Worm (Caenorhabditis elegans) whole organism, young adult: ENCODE data around the gene ZC190.10.

ENCODE experiments used
- B0035.1 ChIP-seq: sonication (generic microtip); optimal IDR thresholded peaks from 2 replicates; lab custom pipeline; 2016; ENCODE audit warnings: missing genetic modification characterization, mild to moderate bottlenecking, missing compliant biosample characterization, missing genotype, missing genetic modification reagents
- C17E4.6 ChIP-seq: fragments of 200-800 bp; sonication (Bioruptor generic); IDR thresholded peaks from 2 replicates; pipeline ENCODE4 v1.3.6; 2022; ENCODE audit warnings: missing genetic modification reagents, missing genetic modification characterization, missing compliant biosample characterization
- F57A8.1 ChIP-seq: fragments of 200-800 bp; sonication (Bioruptor generic); optimal IDR thresholded peaks from 2 replicates; lab custom pipeline; 2018; ENCODE audit warnings: mild to moderate bottlenecking, missing genetic modification characterization, moderate library complexity, missing compliant biosample characterization
- T07F8.4 ChIP-seq: sonication (generic microtip); optimal IDR thresholded peaks from 2 replicates; lab custom pipeline; 2016; ENCODE audit warnings: mild to moderate bottlenecking, missing genetic modification characterization, moderate library complexity, missing compliant biosample characterization
- chd-7 ChIP-seq: sonication (generic microtip); optimal IDR thresholded peaks from 2 replicates; lab custom pipeline; 2016; ENCODE audit warnings: mild to moderate bottlenecking, missing genetic modification characterization, moderate library complexity, missing compliant biosample characterization
- dpl-1 ChIP-seq: fragments of 150-350 bp; optimal IDR thresholded peaks from 2 replicates; lab custom pipeline; 2014; ENCODE audit warnings: missing biosample characterization, missing genetic modification reagents, missing genetic modification characterization
- ets-4 ChIP-seq: fragments of 200-800 bp; sonication (Bioruptor generic); optimal IDR thresholded peaks from 2 replicates; lab custom pipeline; 2018; ENCODE audit warnings: mild to moderate bottlenecking, missing genetic modification characterization, missing compliant biosample characterization
- lag-1 ChIP-seq: fragments of 200-800 bp; sonication (Bioruptor generic); IDR thresholded peaks from 2 replicates; pipeline ENCODE4 v1.3.6; 2022; ENCODE audit warnings: missing genetic modification reagents, missing genetic modification characterization, missing compliant biosample characterization
- lin-35 ChIP-seq, 3 experiments: fragments of 150-350 bp in 2 of 3; sonication (generic microtip) in 1 of 3; optimal IDR thresholded peaks; 2 replicates each; lab custom pipeline; 2014 to 2018; ENCODE audit warnings: missing biosample characterization in 3 of 3, missing genetic modification characterization in 3 of 3, missing genetic modification reagents in 3 of 3
- nhr-90 ChIP-seq: sonication (generic microtip); optimal IDR thresholded peaks from 2 replicates; lab custom pipeline; 2016; ENCODE audit warnings: missing genotype, mild to moderate bottlenecking, missing genetic modification characterization, missing compliant biosample characterization
- rcor-1 ChIP-seq: fragments of 200-800 bp; sonication (Bioruptor generic); IDR thresholded peaks from 2 replicates; pipeline ENCODE4 v1.3.6; 2022; ENCODE audit warnings: missing genetic modification reagents, missing genetic modification characterization, missing compliant biosample characterization
- sptf-2 ChIP-seq: fragments of 200-800 bp; sonication (Bioruptor generic); optimal IDR thresholded peaks from 2 replicates; lab custom pipeline; 2018; ENCODE audit warnings: mild to moderate bottlenecking, missing genetic modification characterization, missing compliant biosample characterization
- unc-62 ChIP-seq: fragments of 150-350 bp; optimal IDR thresholded peaks from 2 replicates; lab custom pipeline; 2014; ENCODE audit warnings: missing biosample characterization, missing genetic modification reagents, missing genetic modification characterization
- ztf-22 ChIP-seq: fragments of 200-800 bp; sonication (Bioruptor generic); optimal IDR thresholded peaks from 2 replicates; lab custom pipeline; 2018; ENCODE audit warnings: mild to moderate bottlenecking, missing genetic modification characterization, moderate library complexity, missing compliant biosample characterization

ce11 chrV:8677193-8677592, 18.9 kb downstream of the ZC190.10 start, which contains the start of gene ZC190.6:
- TF ChIP-seq ets-4 (GFP tag; lab: Kevin White, UChicago) (no peak), lin-35 (GFP tag; optimal IDR thresholded peaks at IDR 0.05; lab: Kevin White, UChicago) (no peak), T07F8.4 (tag; lab: Kevin White, UChicago) (no peak), unc-62 (GFP tag; lab: Kevin White, UChicago) (no peak), nhr-90 (tag; lab: Kevin White, UChicago) (no peak), lag-1 (GFP tag; lab: Robert Waterston, UW) (no peak), chd-7 (tag; lab: Kevin White, UChicago) (no peak), ztf-22 (GFP tag; lab: Kevin White, UChicago) (no peak), sptf-2 (GFP tag; lab: Kevin White, UChicago) (no peak), B0035.1 (tag; lab: Kevin White, UChicago) (no peak), rcor-1 (GFP tag; lab: Robert Waterston, UW) (no peak), dpl-1 (GFP tag; lab: Kevin White, UChicago) (no peak), F57A8.1 (no peak), C17E4.6 (GFP tag; lab: Robert Waterston, UW) (no peak)
